Worm (Caenorhabditis elegans) whole organism, L4 larva: ENCODE measurements around the gene srw-60.

Source experiments
- aha-1 ChIP-seq: fragments of 150-350 bp; peaks from one replicate; lab custom pipeline; 2014; ENCODE audit warnings: missing biosample characterization, missing genetic modification characterization
- ama-1 ChIP-seq: fragments of 150-350 bp; optimal IDR thresholded peaks from 2 replicates; lab custom pipeline; 2014; ENCODE audit warnings: inconsistent platforms, mixed read lengths
- ceh-20 ChIP-seq: fragments of 200-800 bp; sonication (Bioruptor generic); IDR thresholded peaks from 2 replicates; pipeline ENCODE4 v1.3.6; 2022; ENCODE audit warnings: missing genetic modification reagents, missing genetic modification characterization, missing compliant biosample characterization
- egl-27 ChIP-seq: sonication (generic microtip); optimal IDR thresholded peaks from 3 replicates; lab custom pipeline; 2017; ENCODE audit warnings: missing biosample characterization, missing genetic modification reagents, missing genetic modification characterization
- fos-1 ChIP-seq: fragments of 150-350 bp; optimal IDR thresholded peaks from 2 replicates; lab custom pipeline; 2014; ENCODE audit warnings: missing biosample characterization, missing genetic modification characterization
- jun-1 ChIP-seq: fragments of 150-350 bp; optimal IDR thresholded peaks from 2 replicates; lab custom pipeline; 2014; ENCODE audit warnings: missing biosample characterization, missing genetic modification reagents, missing genetic modification characterization
- lim-7 ChIP-seq: fragments of 200-800 bp; sonication (Bioruptor generic); IDR thresholded peaks from 2 replicates; pipeline ENCODE4 v1.3.6; 2022; ENCODE audit warnings: missing genetic modification characterization, missing compliant biosample characterization
- lin-15B ChIP-seq: fragments of 150-350 bp; sonication (generic microtip); optimal IDR thresholded peaks from 3 replicates; lab custom pipeline; 2014; ENCODE audit warnings: missing biosample characterization, missing genetic modification characterization
- madf-5 ChIP-seq, 2 experiments: fragments of 200-800 bp; sonication (Bioruptor generic); IDR thresholded peaks; 2 replicates each; pipeline ENCODE4 v1.3.6; 2022; ENCODE audit warnings: missing compliant biosample characterization in 2 of 2, missing genetic modification characterization in 2 of 2
- mep-1 ChIP-seq: fragments of 150-350 bp; sonication (generic microtip); optimal IDR thresholded peaks from 3 replicates; lab custom pipeline; 2014; ENCODE audit warnings: missing biosample characterization, missing genetic modification characterization
- mxl-3 ChIP-seq: fragments of 200-800 bp; sonication (Bioruptor generic); optimal IDR thresholded peaks from 2 replicates; lab custom pipeline; 2018; ENCODE audit warnings: mild to moderate bottlenecking, missing genetic modification characterization, missing compliant biosample characterization
- nhr-25 ChIP-seq: sonication (generic microtip); optimal IDR thresholded peaks from 2 replicates; lab custom pipeline; 2017; ENCODE audit warnings: missing genetic modification characterization, mild to moderate bottlenecking, missing compliant biosample characterization, antibody characterized with exemption, moderate library complexity, borderline replicate concordance; ENCODE audit not compliant: insufficient read depth
- nhr-42 ChIP-seq: fragments of 200-800 bp; sonication (Bioruptor generic); IDR thresholded peaks from 2 replicates; pipeline ENCODE4 v1.3.6; 2022; ENCODE audit warnings: missing genetic modification characterization, missing compliant biosample characterization
- zag-1 ChIP-seq: fragments of 150-350 bp; optimal IDR thresholded peaks from 2 replicates; lab custom pipeline; 2014; ENCODE audit warnings: missing biosample characterization, missing genetic modification characterization

DNA sequence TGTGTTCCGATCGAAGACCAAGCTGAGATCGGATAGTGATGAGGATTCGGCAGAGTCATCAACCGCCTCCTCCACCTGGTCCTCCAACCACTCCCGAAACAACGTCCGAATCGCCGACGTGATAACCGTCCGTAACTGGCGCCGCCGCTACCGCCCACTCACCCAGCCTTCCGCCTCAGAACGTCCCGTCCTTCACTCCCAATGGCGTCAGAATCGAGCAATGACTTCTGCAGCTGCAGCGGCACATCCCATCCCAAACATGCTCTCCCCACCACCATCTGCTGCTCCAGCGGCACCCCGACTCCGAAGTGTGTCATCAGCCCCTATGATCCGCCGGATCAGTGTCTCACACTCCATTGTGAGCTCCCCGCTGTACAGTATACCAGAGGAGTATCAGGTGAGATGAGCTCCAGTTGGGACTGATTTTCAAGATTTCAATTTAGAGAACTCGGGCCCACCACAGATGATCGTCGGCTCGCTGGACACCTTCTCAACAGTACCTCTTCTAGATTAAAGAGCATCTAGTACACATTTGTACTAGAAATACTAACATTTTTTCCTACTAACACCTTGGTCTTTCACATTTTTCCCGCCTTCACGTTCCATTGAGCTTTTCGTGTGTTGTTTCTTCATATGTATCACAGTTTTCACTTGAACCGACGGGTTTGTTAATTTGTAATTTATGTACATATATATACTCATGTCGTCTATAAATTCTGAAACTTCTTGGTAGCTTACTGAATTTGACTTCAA is 32.4 kb upstream of the srw-60 start:
- TF ChIP-seq egl-27 (tag; lab: Kevin White, UChicago) (no peak), lim-7 (GFP tag; lab: Robert Waterston, UW) (no peak), nhr-42 (peak; percentile 17; the same call in 1 of the 2 replicates), lin-15B (tag; lab: Kevin White, UChicago) (no peak), aha-1 (tag; lab: Kevin White, UChicago) (no peak), zag-1 (tag; lab: Kevin White, UChicago) (no peak), fos-1 (tag; lab: Kevin White, UChicago) (no peak), nhr-25 (tag; lab: Kevin White, UChicago) (no peak), ceh-20 (GFP tag; lab: Robert Waterston, UW) (no peak), mep-1 (tag; lab: Kevin White, UChicago) (no peak), mxl-3 (GFP tag; lab: Kevin White, UChicago) (no peak), ama-1 (lab: Kevin White, UChicago) (no peak), madf-5 (GFP tag; IDR thresholded peaks at IDR 0.05; lab: Robert Waterston, UW) (no peak), jun-1 (tag; lab: Kevin White, UChicago) (no peak)
